Worm (Caenorhabditis elegans): Measurements from ENCODE around the gene C02B8.3.

Gene C02B8.3

ce11 chrX:8157132-8157531, 17.9 kb downstream of the C02B8.3 start:
- TF ChIP-seq ama-1 (optimal IDR thresholded peaks at IDR 0.05) (no peak), ama-1 (GFP tag; optimal IDR thresholded peaks at IDR 0.05) (no peak), F39B2.1 (GFP tag; IDR thresholded peaks at IDR 0.05) (peak; percentile 97), dpff-1 (tag; optimal IDR thresholded peaks at IDR 0.05) (no peak)

ce11 chrX:8158975-8159813, 19.9 kb downstream of the C02B8.3 start, which contains the start of gene hil-3:
hil-3 (plus strand) TSS chrX:8159169.
- no peak for TF ChIP-seq Y95B8A.8 (GFP tag; IDR thresholded peaks at IDR 0.05)
- peak; percentile 98 for TF ChIP-seq F39B2.1 (GFP tag; IDR thresholded peaks at IDR 0.05)
- TF ChIP-seq F57A8.1 (GFP tag; optimal IDR thresholded peaks at IDR 0.05) = no peak
- no peak for TF ChIP-seq lir-1 (GFP tag; conservative IDR thresholded peaks at IDR 0.05)
- TF ChIP-seq nfya-1 (tag; optimal IDR thresholded peaks at IDR 0.05; ENCODE audit: borderline replicate concordance, insufficient read depth) = no peak
- TF ChIP-seq nhr-80 (tag; optimal IDR thresholded peaks at IDR 0.05) = no peak
- TF ChIP-seq ceh-79 (tag; optimal IDR thresholded peaks at IDR 0.05) = no peak
- TF ChIP-seq F33H1.4 (GFP tag; IDR thresholded peaks at IDR 0.05) = no peak
- no peak for TF ChIP-seq F22D6.2 (tag; optimal IDR thresholded peaks at IDR 0.05)
- no peak for TF ChIP-seq Y53F4B.3 (GFP tag; IDR thresholded peaks at IDR 0.05)
- TF ChIP-seq egrh-3 (GFP tag; IDR thresholded peaks at IDR 0.05) = peak; percentile 32; the same call in 1 of the 2 replicates
- no peak for TF ChIP-seq ztf-18 (tag; optimal IDR thresholded peaks at IDR 0.05)
- no peak for TF ChIP-seq K11D2.4 (GFP tag; IDR thresholded peaks at IDR 0.05)
- TF ChIP-seq F37B4.10 (GFP tag; IDR thresholded peaks at IDR 0.05) = no peak
- no peak for TF ChIP-seq snpc-3.4 (tag; optimal IDR thresholded peaks at IDR 0.05)
- TF ChIP-seq C17E4.6 (GFP tag; IDR thresholded peaks at IDR 0.05) = no peak
- no peak for TF ChIP-seq lin-35 (GFP tag; optimal IDR thresholded peaks at IDR 0.05)
- TF ChIP-seq hrde-1 (tag; optimal IDR thresholded peaks at IDR 0.05; ENCODE audit: borderline replicate concordance) = no peak
- no peak for TF ChIP-seq ZK185.1 (tag; optimal IDR thresholded peaks at IDR 0.05; ENCODE audit: poor library complexity, severe bottlenecking)
- peak; percentile 29 for TF ChIP-seq tbp1 (GFP tag; optimal IDR thresholded peaks at IDR 0.05)
- TF ChIP-seq bed-1 (GFP tag; IDR thresholded peaks at IDR 0.05) = 0 out of 2 replicates have a peak, but pooled peaks have one; percentile 53
- no peak for TF ChIP-seq die-1 (tag; optimal IDR thresholded peaks at IDR 0.05)
- 0 out of 2 replicates have a peak, but pooled peaks have one; percentile 5 for TF ChIP-seq ztf-25 (GFP tag; IDR thresholded peaks at IDR 0.05)
- TF ChIP-seq madf-6 (GFP tag; IDR thresholded peaks at IDR 0.05) = no peak
- TF ChIP-seq pbrm-1 (GFP tag; IDR thresholded peaks at IDR 0.05) = peak; percentile 43; the same call in 1 of the 2 replicates
- no peak for TF ChIP-seq mes-4 (tag; optimal IDR thresholded peaks at IDR 0.05)
- TF ChIP-seq aptf-3 (GFP tag; IDR thresholded peaks at IDR 0.05) = no peak
- TF ChIP-seq nhr-120 (GFP tag; IDR thresholded peaks at IDR 0.05) = 0 out of 2 replicates have a peak, but pooled peaks have one; percentile 17
- TF ChIP-seq dpl-1 (GFP tag; optimal IDR thresholded peaks at IDR 0.05) = no peak
- TF ChIP-seq zfh-2 (GFP tag; conservative IDR thresholded peaks at IDR 0.05) = peak; percentile 64
- TF ChIP-seq hmg-20 (GFP tag; IDR thresholded peaks at IDR 0.05) = no peak
- TF ChIP-seq ztf-26 (tag; optimal IDR thresholded peaks at IDR 0.05) = no peak
- TF ChIP-seq ceh-27 (GFP tag; optimal IDR thresholded peaks at IDR 0.05) = peak; percentile 11

- TF ChIP-seq K12H6.12 (tag; optimal IDR thresholded peaks at IDR 0.05) = peak; percentile 54
- TF ChIP-seq ceh-27 (GFP tag; optimal IDR thresholded peaks at IDR 0.05) = peak; percentile 47
- no peak for TF ChIP-seq lin-40 (tag; optimal IDR thresholded peaks at IDR 0.05)
- TF ChIP-seq ztf-25 (GFP tag; IDR thresholded peaks at IDR 0.05) = no peak
Observed at ce11 chrX:8160016-8160415, 20.8 kb downstream of the C02B8.3 start.

Data from whole organism, young adult.